Fruit fly (Drosophila melanogaster) whole organism, prepupa: Measurements from ENCODE around the gene CG15480.

ENCODE experiments used
- CG10631 ChIP-seq: fragments of 200-800 bp; sonication (Bioruptor generic); optimal IDR thresholded peaks from 2 replicates; lab custom pipeline; 2016; ENCODE audit warnings: missing biosample characterization, missing genetic modification characterization
- CG11762 ChIP-seq: fragments of 200-800 bp; sonication (Bioruptor generic); optimal IDR thresholded peaks from 3 replicates; lab custom pipeline; 2016; ENCODE audit warnings: missing biosample characterization, missing genetic modification characterization; ENCODE audit not compliant: insufficient read depth
- CG31627 ChIP-seq: fragments of 200-800 bp; sonication (Bioruptor generic); optimal IDR thresholded peaks from 3 replicates; lab custom pipeline; 2016; ENCODE audit warnings: missing biosample characterization, missing genetic modification characterization
- CG6808 ChIP-seq: fragments of 200-800 bp; sonication (Bioruptor generic); optimal IDR thresholded peaks from 3 replicates; lab custom pipeline; 2017; ENCODE audit warnings: missing biosample characterization, missing genetic modification characterization, mild to moderate bottlenecking, moderate library complexity, missing genetic modification reagents
- Gug ChIP-seq: fragments of 200-800 bp; sonication (Bioruptor generic); IDR thresholded peaks from 2 replicates; pipeline ENCODE4 v1.3.6; 2022; ENCODE audit warnings: missing biosample characterization, missing genetic modification characterization
- Hr39 ChIP-seq: fragments of 200-800 bp; sonication (Bioruptor generic); optimal IDR thresholded peaks from 2 replicates; lab custom pipeline; 2016; ENCODE audit warnings: missing biosample characterization, missing genetic modification characterization
- Lpt ChIP-seq: fragments of 200-800 bp; sonication (Bioruptor generic); optimal IDR thresholded peaks from 3 replicates; lab custom pipeline; 2016; ENCODE audit warnings: missing biosample characterization, missing genetic modification characterization
- OdsH ChIP-seq: fragments of 200-800 bp; sonication (Bioruptor generic); optimal IDR thresholded peaks from 3 replicates; lab custom pipeline; 2016; ENCODE audit warnings: missing biosample characterization, missing genetic modification characterization
- acj6 ChIP-seq: fragments of 200-800 bp; sonication (Bioruptor generic); optimal IDR thresholded peaks from 3 replicates; lab custom pipeline; 2016; ENCODE audit warnings: missing biosample characterization, missing genetic modification characterization
- cyc ChIP-seq: fragments of 200-800 bp; sonication (Bioruptor generic); optimal IDR thresholded peaks from 3 replicates; lab custom pipeline; 2016; ENCODE audit warnings: missing biosample characterization, missing genetic modification characterization
- fkh ChIP-seq: fragments of 200-800 bp; sonication (Bioruptor generic); optimal IDR thresholded peaks from 3 replicates; lab custom pipeline; 2017; ENCODE audit warnings: missing biosample characterization, mild to moderate bottlenecking, missing genetic modification characterization, moderate library complexity
- lz ChIP-seq: fragments of 200-800 bp; sonication (Bioruptor generic); optimal IDR thresholded peaks from 3 replicates; lab custom pipeline; 2016; ENCODE audit warnings: missing biosample characterization, missing genetic modification characterization

DNA sequence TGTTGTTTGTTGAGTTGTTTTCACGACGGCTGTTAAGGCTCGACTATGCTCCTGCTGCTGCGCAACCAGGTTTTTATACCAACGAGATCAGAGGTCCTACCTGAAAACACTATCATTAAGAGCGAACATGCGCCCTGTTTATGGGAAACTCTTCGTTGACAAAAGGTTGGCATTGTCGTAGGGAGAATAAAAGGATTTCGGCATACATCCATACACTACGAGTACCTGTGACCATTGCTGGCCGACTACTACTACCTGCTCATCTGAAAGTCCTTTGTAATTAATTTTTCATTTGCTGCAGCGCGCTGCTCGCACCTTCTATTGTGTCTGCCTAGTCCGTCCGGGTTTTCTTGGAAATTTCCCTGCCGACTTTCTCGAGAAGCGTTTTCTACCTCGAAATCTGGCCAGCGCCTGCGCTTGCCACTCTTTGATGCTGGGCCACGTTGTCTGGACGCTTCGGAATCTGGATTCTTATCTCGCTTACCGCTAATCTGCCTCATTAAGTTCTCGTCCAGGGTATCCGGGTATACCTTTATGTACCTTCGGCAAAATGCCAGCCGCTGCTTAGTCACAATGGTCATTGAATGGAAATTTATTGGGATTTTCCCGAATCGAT is at the start of gene CG15480:
- TF ChIP-seq Gug (GFP tag; lab: Robert Waterston, UW): no peak
- no peak for TF ChIP-seq Hr39 (GFP tag; lab: Kevin White, UChicago)
- no peak for TF ChIP-seq CG10631 (GFP tag; lab: Kevin White, UChicago)
- TF ChIP-seq acj6 (GFP tag; lab: Kevin White, UChicago): no peak
- no peak for TF ChIP-seq Lpt
- no peak for TF ChIP-seq CG6808 (GFP tag; lab: Kevin White, UChicago)
- TF ChIP-seq cyc (GFP tag; lab: Kevin White, UChicago): no peak
- no peak for TF ChIP-seq CG31627 (GFP tag; lab: Kevin White, UChicago)
- TF ChIP-seq lz (GFP tag; lab: Kevin White, UChicago): no peak
- no peak for TF ChIP-seq CG11762 (GFP tag; lab: Kevin White, UChicago)
- TF ChIP-seq OdsH (GFP tag; lab: Kevin White, UChicago): no peak
- no peak for TF ChIP-seq fkh (GFP tag; lab: Kevin White, UChicago)
